Fruit fly (Drosophila melanogaster): ENCODE measurements around the gene Unc-76.

The Unc-76 gene

DNA sequence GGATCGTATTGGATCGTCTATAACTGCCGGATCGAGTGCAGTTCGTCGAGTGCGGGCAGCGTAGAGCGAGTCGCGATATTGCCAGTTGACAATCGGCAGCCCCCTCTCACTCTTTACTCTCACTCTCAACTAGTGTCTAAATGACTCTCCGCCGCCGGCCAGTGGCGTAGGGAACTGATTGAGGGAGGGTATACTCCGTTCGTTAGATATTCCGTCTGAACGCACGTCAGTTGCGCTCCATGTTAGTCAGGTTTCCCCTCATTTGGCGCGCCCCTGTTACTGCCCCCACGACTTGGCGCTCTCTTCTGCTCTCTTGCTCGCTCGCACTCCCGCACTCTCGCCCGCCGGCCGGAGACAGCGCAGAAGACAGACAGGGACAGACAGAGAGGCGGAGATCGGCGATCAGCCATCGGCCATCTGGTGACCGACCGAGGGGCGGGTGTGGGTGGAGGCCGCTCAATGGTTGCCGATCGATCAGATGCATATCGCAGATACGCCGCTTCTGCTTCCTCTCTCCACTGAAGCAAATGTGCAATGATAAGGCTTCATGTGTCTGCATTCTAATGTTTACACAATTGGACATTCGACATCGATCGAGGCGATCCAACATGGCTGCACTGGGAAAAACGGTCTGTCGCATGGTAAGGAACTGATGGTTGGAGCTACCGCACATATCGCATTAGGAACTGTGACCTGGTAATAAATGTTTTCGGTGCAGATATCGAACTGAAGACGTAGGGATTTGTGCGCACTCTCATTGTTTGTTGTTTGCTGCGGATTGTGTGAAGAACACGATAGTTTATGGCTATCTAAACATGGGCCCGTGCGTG lies 30.1 kb upstream of the Unc-76 start, which contains the start of gene moody (continued):
- TF ChIP-seq CG3407 (GFP tag; optimal IDR thresholded peaks at IDR 0.05) (peak; percentile 88), CG15479 (GFP tag; optimal IDR thresholded peaks at IDR 0.05) (peak; percentile 68), twi (tag; optimal IDR thresholded peaks at IDR 0.05) (peak; percentile 88), Xbp1 (GFP tag; optimal IDR thresholded peaks at IDR 0.05) (peak; percentile 98), tup (GFP tag; optimal IDR thresholded peaks at IDR 0.05) (peak; percentile 95), ssp (GFP tag; IDR thresholded peaks at IDR 0.05) (peak; percentile 92), Taf1 (GFP tag; IDR thresholded peaks at IDR 0.05) (peak; percentile 98), CG15073 (GFP tag; optimal IDR thresholded peaks at IDR 0.05) (peak; percentile 69), CG7357 (GFP tag; IDR thresholded peaks at IDR 0.05) (peak; percentile 87), Hr3 (GFP tag; optimal IDR thresholded peaks at IDR 0.05) (peak; percentile 93), nerfin-2 (GFP tag; IDR thresholded peaks at IDR 0.05; ENCODE audit: partially characterized antibody) (no peak), Hr78 (GFP tag; optimal IDR thresholded peaks at IDR 0.05) (peak in 1 of 2 experiments; percentile 89), dati (GFP tag; IDR thresholded peaks at IDR 0.05) (peak; percentile 97), disco-r (GFP tag; optimal IDR thresholded peaks at IDR 0.05) (peak; percentile 93), Eip74EF (GFP tag; optimal IDR thresholded peaks at IDR 0.05) (peak in 1 of 2 experiments; percentile 89), ato (GFP tag; IDR thresholded peaks at IDR 0.05; ENCODE audit: partially characterized antibody) (no peak), cato (GFP tag; optimal IDR thresholded peaks at IDR 0.05; ENCODE audit: borderline replicate concordance) (peak; percentile 92), Bteb2 (GFP tag; optimal IDR thresholded peaks at IDR 0.05) (peak; percentile 97), CG18262 (tag; optimal IDR thresholded peaks at IDR 0.05) (peak; percentile 89), Adf1 (GFP tag; IDR thresholded peaks at IDR 0.05) (peak; percentile 91), CG1792 (GFP tag; optimal IDR thresholded peaks at IDR 0.05) (peak; percentile 96), CG7745 (tag; optimal IDR thresholded peaks at IDR 0.05) (peak; percentile 41), D19A (tag; optimal IDR thresholded peaks at IDR 0.05) (peak; percentile 91), CG34376 (GFP tag; optimal IDR thresholded peaks at IDR 0.05) (peak; percentile 99), ap (GFP tag; IDR thresholded peaks at IDR 0.05) (peak; percentile 97), MTF-1 (GFP tag; optimal IDR thresholded peaks at IDR 0.05; ENCODE audit: borderline replicate concordance) (peak; percentile 97), Lhr (GFP tag; optimal IDR thresholded peaks at IDR 0.05) (peak; percentile 71), bcd (GFP tag; optimal IDR thresholded peaks at IDR 0.05) (peak; percentile 97), ERR (GFP tag; optimal IDR thresholded peaks at IDR 0.05) (peak; percentile 97), Hr51 (GFP tag; optimal IDR thresholded peaks at IDR 0.05) (peak; percentile 92 to 97), stc (GFP tag; IDR thresholded peaks at IDR 0.05) (peak; percentile 95), mld (GFP tag; IDR thresholded peaks at IDR 0.05; ENCODE audit: partially characterized antibody) (no peak), CG10543 (GFP tag; optimal IDR thresholded peaks at IDR 0.05) (peak; percentile 99), nau (GFP tag; optimal IDR thresholded peaks at IDR 0.05) (peak; percentile 93), CG17912 (GFP tag; optimal IDR thresholded peaks at IDR 0.05) (peak; percentile 96), CG33213 (GFP tag; optimal IDR thresholded peaks at IDR 0.05) (peak; percentile 97), cg (GFP tag; optimal IDR thresholded peaks at IDR 0.05) (peak; percentile 35), stwl (tag; optimal IDR thresholded peaks at IDR 0.05) (peak; percentile 6), CG10366 (GFP tag; IDR thresholded peaks at IDR 0.05) (peak; percentile 99), pum (GFP tag; optimal IDR thresholded peaks at IDR 0.05) (peak; percentile 98), pnt (GFP tag; optimal IDR thresholded peaks at IDR 0.05) (peak; percentile 97), otp (GFP tag; IDR thresholded peaks at IDR 0.05) (peak; percentile 99), CG9437 (GFP tag; optimal IDR thresholded peaks at IDR 0.05) (peak; percentile 79), Max (GFP tag; optimal IDR thresholded peaks at IDR 0.05) (peak; percentile 75), CG3838 (GFP tag; optimal IDR thresholded peaks at IDR 0.05) (peak; percentile 83), MESR4 (GFP tag; optimal IDR thresholded peaks at IDR 0.05) (peak; percentile 66), tx (GFP tag; optimal IDR thresholded peaks at IDR 0.05) (peak; percentile 98)
